Worm (Caenorhabditis elegans) whole organism, L3 larva: Measurements from ENCODE around the gene meg-1.
A peak's percentile ranks its signal among the peaks of the same experiment; 100 is the strongest.

Experiments used
- R02D3.7 ChIP-seq: fragments of 150-350 bp; optimal IDR thresholded peaks from 2 replicates; lab custom pipeline; 2014; ENCODE audit warnings: missing biosample characterization, missing genetic modification characterization
- ZK546.5 ChIP-seq: sonication (generic microtip); optimal IDR thresholded peaks from 2 replicates; lab custom pipeline; 2017; ENCODE audit warnings: missing biosample characterization, missing genetic modification characterization
- aly-2 ChIP-seq: fragments of 150-350 bp; optimal IDR thresholded peaks from 2 replicates; lab custom pipeline; 2014; ENCODE audit warnings: missing biosample characterization, missing genetic modification characterization
- ceh-16 ChIP-seq: sonication (generic microtip); optimal IDR thresholded peaks from 2 replicates; lab custom pipeline; 2017; ENCODE audit warnings: missing biosample characterization, missing genetic modification characterization
- ceh-82 ChIP-seq: fragments of 150-350 bp; optimal IDR thresholded peaks from 2 replicates; lab custom pipeline; 2014; ENCODE audit warnings: missing biosample characterization, missing genetic modification characterization
- ceh-9 ChIP-seq: sonication (generic microtip); optimal IDR thresholded peaks from 2 replicates; lab custom pipeline; 2018; ENCODE audit warnings: missing biosample characterization, missing genetic modification characterization
- daf-12 ChIP-seq: fragments of 150-350 bp; optimal IDR thresholded peaks from 2 replicates; lab custom pipeline; 2014; ENCODE audit warnings: missing biosample characterization, missing genetic modification reagents, missing genetic modification characterization
- egl-27 ChIP-seq: sonication (generic microtip); optimal IDR thresholded peaks from 4 replicates; lab custom pipeline; 2017; ENCODE audit warnings: missing biosample characterization, missing genetic modification reagents, missing genetic modification characterization
- egl-5 ChIP-seq: fragments of 150-350 bp; optimal IDR thresholded peaks from 2 replicates; lab custom pipeline; 2017; ENCODE audit warnings: missing biosample characterization, missing genetic modification reagents, missing genetic modification characterization, inconsistent platforms
- elt-1 ChIP-seq: fragments of 150-350 bp; optimal IDR thresholded peaks from 2 replicates; lab custom pipeline; 2014; ENCODE audit warnings: missing biosample characterization, missing genetic modification characterization
- elt-2 ChIP-seq: sonication (generic microtip); optimal IDR thresholded peaks from 2 replicates; lab custom pipeline; 2016; ENCODE audit warnings: missing genetic modification reagents, mild to moderate bottlenecking, missing genetic modification characterization, missing compliant biosample characterization
- elt-3 ChIP-seq, 3 experiments: fragments of 150-350 bp in 1 of 3; sonication (generic microtip) in 2 of 3; optimal IDR thresholded peaks; 2 replicates in 2 of 3; 4 replicates in 1 of 3; lab custom pipeline; 2014 to 2017; ENCODE audit warnings: missing biosample characterization in 3 of 3, missing genetic modification characterization in 3 of 3
- eor-1 ChIP-seq, 2 experiments: fragments of 150-350 bp; optimal IDR thresholded peaks; 2 replicates each; lab custom pipeline; 2014 to 2018; ENCODE audit warnings: missing biosample characterization in 2 of 2, missing genetic modification characterization in 2 of 2
- fkh-10 ChIP-seq: sonication (generic microtip); optimal IDR thresholded peaks from 2 replicates; lab custom pipeline; 2017; ENCODE audit warnings: missing biosample characterization, missing genetic modification reagents, missing genetic modification characterization
- fkh-2 ChIP-seq: fragments of 150-350 bp; optimal IDR thresholded peaks from 2 replicates; lab custom pipeline; 2014; ENCODE audit warnings: missing biosample characterization, missing genetic modification reagents, missing genetic modification characterization
- fos-1 ChIP-seq: fragments of 150-350 bp; optimal IDR thresholded peaks from 2 replicates; lab custom pipeline; 2014; ENCODE audit warnings: missing biosample characterization, missing genetic modification characterization
- hmg-11 ChIP-seq: sonication (generic microtip); optimal IDR thresholded peaks from 2 replicates; lab custom pipeline; 2016; ENCODE audit warnings: missing genetic modification characterization, missing compliant biosample characterization
- lin-15B ChIP-seq: fragments of 150-350 bp; optimal IDR thresholded peaks from 2 replicates; lab custom pipeline; 2014; ENCODE audit warnings: missing biosample characterization, missing genetic modification characterization
- lin-39 ChIP-seq: fragments of 150-350 bp; optimal IDR thresholded peaks from 2 replicates; lab custom pipeline; 2018; ENCODE audit warnings: missing biosample characterization, missing genetic modification reagents, missing genetic modification characterization
- mdl-1 ChIP-seq: fragments of 150-350 bp; optimal IDR thresholded peaks from 2 replicates; lab custom pipeline; 2014; ENCODE audit warnings: missing biosample characterization, missing genetic modification characterization
- mml-1 ChIP-seq: fragments of 150-350 bp; sonication (generic microtip); optimal IDR thresholded peaks from 3 replicates; lab custom pipeline; 2014; ENCODE audit warnings: missing biosample characterization, missing genetic modification characterization
- nfya-1 ChIP-seq: sonication (generic microtip); optimal IDR thresholded peaks from 2 replicates; lab custom pipeline; 2017; ENCODE audit warnings: missing genetic modification characterization, mild to moderate bottlenecking, missing compliant biosample characterization, antibody characterized with exemption, moderate library complexity; ENCODE audit not compliant: insufficient read depth
- nhr-11 ChIP-seq: fragments of 150-350 bp; optimal IDR thresholded peaks from 2 replicates; lab custom pipeline; 2014; ENCODE audit warnings: missing biosample characterization, missing genetic modification characterization
- nhr-12 ChIP-seq: fragments of 150-350 bp; optimal IDR thresholded peaks from 2 replicates; lab custom pipeline; 2014; ENCODE audit warnings: missing biosample characterization, missing genetic modification characterization
- nhr-23 ChIP-seq: fragments of 150-350 bp; optimal IDR thresholded peaks from 2 replicates; lab custom pipeline; 2014; ENCODE audit warnings: missing biosample characterization, missing genetic modification reagents, missing genetic modification characterization
- nhr-237 ChIP-seq: fragments of 150-350 bp; optimal IDR thresholded peaks from 2 replicates; lab custom pipeline; 2014; ENCODE audit warnings: missing biosample characterization, missing genetic modification characterization
- nhr-25 ChIP-seq: sonication (generic microtip); optimal IDR thresholded peaks from 2 replicates; lab custom pipeline; 2017; ENCODE audit warnings: missing biosample characterization, missing genetic modification characterization
- nhr-28 ChIP-seq: fragments of 150-350 bp; optimal IDR thresholded peaks from 2 replicates; lab custom pipeline; 2014; ENCODE audit warnings: missing biosample characterization, missing genetic modification characterization
- nhr-67 ChIP-seq: fragments of 150-350 bp; optimal IDR thresholded peaks from 2 replicates; lab custom pipeline; 2014; ENCODE audit warnings: missing biosample characterization, missing genetic modification characterization
- nhr-76 ChIP-seq: fragments of 150-350 bp; sonication (generic microtip); optimal IDR thresholded peaks from 5 replicates; lab custom pipeline; 2014; ENCODE audit warnings: missing biosample characterization, missing genetic modification characterization
- nhr-77 ChIP-seq: fragments of 150-350 bp; optimal IDR thresholded peaks from 2 replicates; lab custom pipeline; 2014; ENCODE audit warnings: missing biosample characterization, missing genetic modification characterization
- pha-4 ChIP-seq: fragments of 150-350 bp; optimal IDR thresholded peaks from 2 replicates; lab custom pipeline; 2014; ENCODE audit warnings: missing biosample characterization, missing genetic modification reagents, missing genetic modification characterization
- pqm-1 ChIP-seq: fragments of 150-350 bp; optimal IDR thresholded peaks from 2 replicates; lab custom pipeline; 2017; ENCODE audit warnings: missing biosample characterization, missing genetic modification characterization, inconsistent platforms
- sea-2 ChIP-seq: fragments of 150-350 bp; sonication (generic microtip); optimal IDR thresholded peaks from 4 replicates; lab custom pipeline; 2014; ENCODE audit warnings: missing biosample characterization, missing genetic modification reagents, missing genetic modification characterization
- skn-1 ChIP-seq: fragments of 150-350 bp; optimal IDR thresholded peaks from 2 replicates; lab custom pipeline; 2014; ENCODE audit warnings: missing biosample characterization, missing genetic modification characterization
- snpc-4 ChIP-seq: fragments of 150-350 bp; optimal IDR thresholded peaks from 2 replicates; lab custom pipeline; 2014; ENCODE audit warnings: missing biosample characterization, missing genetic modification characterization
- tbx-2 ChIP-seq: sonication (generic microtip); optimal IDR thresholded peaks from 2 replicates; lab custom pipeline; 2016; ENCODE audit warnings: mild to moderate bottlenecking, missing genetic modification characterization, missing compliant biosample characterization
- unc-39 ChIP-seq: sonication (generic microtip); optimal IDR thresholded peaks from 4 replicates; lab custom pipeline; 2017; ENCODE audit warnings: missing biosample characterization, missing genetic modification characterization
- unc-62 ChIP-seq: fragments of 150-350 bp; sonication (generic microtip); optimal IDR thresholded peaks from 4 replicates; lab custom pipeline; 2014; ENCODE audit warnings: missing biosample characterization, missing genetic modification reagents, missing genetic modification characterization
- zag-1 ChIP-seq: fragments of 150-350 bp; optimal IDR thresholded peaks from 2 replicates; lab custom pipeline; 2014; ENCODE audit warnings: missing biosample characterization, missing genetic modification characterization
- ztf-4 ChIP-seq: fragments of 150-350 bp; optimal IDR thresholded peaks from 2 replicates; lab custom pipeline; 2014; ENCODE audit warnings: missing biosample characterization, missing genetic modification characterization

The meg-1 gene

ce11 chrX:13945524-13945923 lies 16.1 kb upstream of the meg-1 start (continued):
- TF ChIP-seq ceh-16 = no peak
- TF ChIP-seq fkh-2 (tag; lab: Kevin White, UChicago) = no peak
- TF ChIP-seq unc-39 (tag; lab: Kevin White, UChicago) = no peak
- no peak for TF ChIP-seq eor-1 (tag; optimal IDR thresholded peaks at IDR 0.05; lab: Kevin White, UChicago)
- peak; percentile 84 for TF ChIP-seq snpc-4 (tag; lab: Kevin White, UChicago)
- TF ChIP-seq, all 47 proteins: peak for 12

- TF ChIP-seq hmg-11 (tag; lab: Kevin White, UChicago) (no peak), eor-1 (tag; optimal IDR thresholded peaks at IDR 0.05; lab: Kevin White, UChicago) (no peak), nfya-1 (tag; lab: Kevin White, UChicago) (no peak), mml-1 (tag; lab: Kevin White, UChicago) (no peak), nhr-12 (tag; lab: Kevin White, UChicago) (no peak), fkh-10 (no peak), nhr-28 (tag; lab: Kevin White, UChicago) (no peak), elt-1 (tag; lab: Kevin White, UChicago) (no peak), nhr-25 (tag; lab: Kevin White, UChicago) (no peak), sea-2 (GFP tag; lab: Kevin White, UChicago) (no peak), nhr-67 (tag; lab: Kevin White, UChicago) (no peak), nhr-23 (no peak), pqm-1 (tag; lab: Kevin White, UChicago) (no peak)
These were observed 15.7 kb upstream of the meg-1 start for ce11 chrX:13945090-13945489.

- TF ChIP-seq nhr-23 (no peak), skn-1 (tag; lab: Kevin White, UChicago) (no peak), mdl-1 (tag; lab: Kevin White, UChicago) (no peak), nhr-237 (tag; lab: Kevin White, UChicago) (no peak), unc-62 (GFP tag; lab: Kevin White, UChicago) (no peak), nhr-11 (tag; lab: Kevin White, UChicago) (no peak), ceh-16 (no peak), nhr-67 (tag; lab: Kevin White, UChicago) (no peak), fkh-2 (tag; lab: Kevin White, UChicago) (no peak), egl-5 (no peak), daf-12 (tag; lab: Kevin White, UChicago) (no peak), nhr-77 (tag; lab: Kevin White, UChicago) (no peak)
These were observed 14.8 kb upstream of the meg-1 start for ce11 chrX:13944184-13944583.

ce11 chrX:13941865-13942264 lies 12.4 kb upstream of the meg-1 start:
- TF ChIP-seq mdl-1 (tag; lab: Kevin White, UChicago) (no peak), nhr-25 (tag; lab: Kevin White, UChicago) (no peak), elt-3 (tag; optimal IDR thresholded peaks at IDR 0.05; lab: Kevin White, UChicago) (no peak), tbx-2 (tag; lab: Kevin White, UChicago) (no peak), elt-2 (tag; lab: Kevin White, UChicago) (no peak), R02D3.7 (tag; lab: Kevin White, UChicago) (no peak)

ce11 chrX:13941296-13941695 lies 11.9 kb upstream of the meg-1 start:
- TF ChIP-seq fkh-10 (no peak), fos-1 (no peak), elt-1 (tag; lab: Kevin White, UChicago) (peak; percentile 44), skn-1 (tag; lab: Kevin White, UChicago) (no peak), tbx-2 (tag; lab: Kevin White, UChicago) (no peak), egl-27 (tag; lab: Kevin White, UChicago) (no peak), daf-12 (tag; lab: Kevin White, UChicago) (no peak), unc-62 (GFP tag; lab: Kevin White, UChicago) (peak; percentile 28), nhr-67 (tag; lab: Kevin White, UChicago) (no peak), elt-2 (tag; lab: Kevin White, UChicago) (no peak), ceh-16 (no peak), zag-1 (no peak), ceh-82 (tag; lab: Kevin White, UChicago) (no peak), eor-1 (tag; optimal IDR thresholded peaks at IDR 0.05; lab: Kevin White, UChicago) (no peak), ztf-4 (no peak), nhr-12 (tag; lab: Kevin White, UChicago) (no peak), pqm-1 (tag; lab: Kevin White, UChicago) (no peak), aly-2 (tag; lab: Kevin White, UChicago) (no peak), lin-15B (tag; lab: Kevin White, UChicago) (no peak), elt-3 (tag; optimal IDR thresholded peaks at IDR 0.05; lab: Kevin White, UChicago) (peak in 2 of 3 experiments; percentile 58 to 86), R02D3.7 (tag; lab: Kevin White, UChicago) (no peak), lin-39 (no peak), nhr-77 (tag; lab: Kevin White, UChicago) (no peak), nfya-1 (tag; lab: Kevin White, UChicago) (no peak), nhr-76 (tag; lab: Kevin White, UChicago) (no peak), mdl-1 (tag; lab: Kevin White, UChicago) (no peak), ceh-9 (tag; lab: Kevin White, UChicago) (no peak), nhr-237 (tag; lab: Kevin White, UChicago) (no peak), pha-4 (tag; lab: Kevin White, UChicago) (no peak), mml-1 (tag; lab: Kevin White, UChicago) (no peak), nhr-11 (tag; lab: Kevin White, UChicago) (no peak), unc-39 (tag; lab: Kevin White, UChicago) (no peak), nhr-23 (peak; percentile 53), ZK546.5 (no peak), snpc-4 (tag; lab: Kevin White, UChicago) (no peak)
